Worm (Caenorhabditis elegans) whole organism, L2 larva: ENCODE data around the gene del-2.
A peak's percentile ranks its signal among the peaks of the same experiment; 100 is the strongest.

Experiments used
- C34F6.9 ChIP-seq: fragments of 150-350 bp; optimal IDR thresholded peaks from 2 replicates; lab custom pipeline; 2014; ENCODE audit warnings: missing biosample characterization, missing genetic modification characterization
- R02D3.7 ChIP-seq: fragments of 150-350 bp; optimal IDR thresholded peaks from 2 replicates; lab custom pipeline; 2014; ENCODE audit warnings: missing biosample characterization, missing genetic modification characterization
- Y55F3AM.14 ChIP-seq: fragments of 200-800 bp; sonication (Bioruptor generic); optimal IDR thresholded peaks from 2 replicates; lab custom pipeline; 2018; ENCODE audit warnings: mild to moderate bottlenecking, missing genetic modification characterization, missing compliant biosample characterization
- alr-1 ChIP-seq: fragments of 150-350 bp; optimal IDR thresholded peaks from 2 replicates; lab custom pipeline; 2014; ENCODE audit warnings: missing biosample characterization, missing genetic modification characterization
- ama-1 ChIP-seq: fragments of 150-350 bp; optimal IDR thresholded peaks from 2 replicates; lab custom pipeline; 2018; ENCODE audit warnings: inconsistent platforms
- blmp-1 ChIP-seq: sonication (generic microtip); optimal IDR thresholded peaks from 2 replicates; lab custom pipeline; 2017; ENCODE audit warnings: missing genetic modification characterization, mild to moderate bottlenecking, missing compliant biosample characterization, antibody characterized with exemption, moderate library complexity; ENCODE audit not compliant: insufficient read depth
- ceh-82 ChIP-seq: fragments of 150-350 bp; optimal IDR thresholded peaks from 2 replicates; lab custom pipeline; 2014; ENCODE audit warnings: missing biosample characterization, missing genetic modification characterization
- crh-2 ChIP-seq: sonication (generic microtip); optimal IDR thresholded peaks from 2 replicates; lab custom pipeline; 2017; ENCODE audit warnings: missing biosample characterization, missing genetic modification characterization
- egl-27 ChIP-seq: sonication (generic microtip); optimal IDR thresholded peaks from 3 replicates; lab custom pipeline; 2017; ENCODE audit warnings: missing biosample characterization, missing genetic modification reagents, missing genetic modification characterization
- elt-3 ChIP-seq: sonication (generic microtip); optimal IDR thresholded peaks from 2 replicates; lab custom pipeline; 2017; ENCODE audit warnings: missing biosample characterization, missing genetic modification characterization
- fos-1 ChIP-seq: fragments of 150-350 bp; optimal IDR thresholded peaks from 2 replicates; lab custom pipeline; 2014; ENCODE audit warnings: missing biosample characterization, missing genetic modification characterization
- gmeb-1 ChIP-seq: fragments of 150-350 bp; optimal IDR thresholded peaks from 2 replicates; lab custom pipeline; 2014; ENCODE audit warnings: missing biosample characterization, missing genetic modification characterization
- lin-11 ChIP-seq: fragments of 150-350 bp; sonication (generic microtip); optimal IDR thresholded peaks from 2 replicates; lab custom pipeline; 2014; ENCODE audit warnings: missing biosample characterization, missing genetic modification characterization, inconsistent platforms, mixed read lengths
- lin-13 ChIP-seq: fragments of 150-350 bp; optimal IDR thresholded peaks from 2 replicates; lab custom pipeline; 2014; ENCODE audit warnings: missing biosample characterization, missing genetic modification reagents, missing genetic modification characterization
- lin-39 ChIP-seq: fragments of 150-350 bp; optimal IDR thresholded peaks from 2 replicates; lab custom pipeline; 2014; ENCODE audit warnings: missing biosample characterization, missing genetic modification reagents, missing genetic modification characterization
- mab-5 ChIP-seq: fragments of 150-350 bp; optimal IDR thresholded peaks from 2 replicates; lab custom pipeline; 2014; ENCODE audit warnings: missing biosample characterization, missing genetic modification characterization
- mbf-1 ChIP-seq: sonication (generic microtip); optimal IDR thresholded peaks from 2 replicates; lab custom pipeline; 2017; ENCODE audit warnings: missing biosample characterization, missing genetic modification characterization
- nhr-10 ChIP-seq: sonication (generic microtip); optimal IDR thresholded peaks from 2 replicates; lab custom pipeline; 2017; ENCODE audit warnings: missing biosample characterization, missing genetic modification characterization
- nhr-11 ChIP-seq: fragments of 150-350 bp; optimal IDR thresholded peaks from 2 replicates; lab custom pipeline; 2014; ENCODE audit warnings: missing biosample characterization, missing genetic modification characterization
- nhr-12 ChIP-seq: fragments of 150-350 bp; optimal IDR thresholded peaks from 2 replicates; lab custom pipeline; 2014; ENCODE audit warnings: missing biosample characterization, missing genetic modification characterization
- nhr-129 ChIP-seq: fragments of 150-350 bp; optimal IDR thresholded peaks from 2 replicates; lab custom pipeline; 2014; ENCODE audit warnings: missing biosample characterization, missing genetic modification characterization
- nhr-21 ChIP-seq: fragments of 150-350 bp; optimal IDR thresholded peaks from 2 replicates; lab custom pipeline; 2014; ENCODE audit warnings: missing biosample characterization, missing genetic modification characterization
- nhr-237 ChIP-seq: fragments of 150-350 bp; optimal IDR thresholded peaks from 2 replicates; lab custom pipeline; 2014; ENCODE audit warnings: missing biosample characterization, missing genetic modification characterization
- nhr-6 ChIP-seq: fragments of 150-350 bp; optimal IDR thresholded peaks from 2 replicates; lab custom pipeline; 2014; ENCODE audit warnings: missing biosample characterization, missing genetic modification characterization
- skn-1 ChIP-seq: sonication (generic microtip); optimal IDR thresholded peaks from 2 replicates; lab custom pipeline; 2017; ENCODE audit warnings: missing biosample characterization, missing genetic modification characterization
- sma-3 ChIP-seq: sonication (generic microtip); optimal IDR thresholded peaks from 2 replicates; lab custom pipeline; 2016; ENCODE audit warnings: missing genetic modification reagents, missing genetic modification characterization, missing compliant biosample characterization
- sma-9 ChIP-seq, 2 experiments: fragments of 150-350 bp in 1 of 2; sonication (generic microtip) in 1 of 2; optimal IDR thresholded peaks; 2 replicates each; lab custom pipeline; 2014 to 2016; ENCODE audit warnings: missing genetic modification characterization in 2 of 2, mild to moderate bottlenecking in 1 of 2, missing biosample characterization in 1 of 2, missing compliant biosample characterization in 1 of 2, missing genetic modification reagents in 1 of 2, moderate library complexity in 1 of 2
- unc-39 ChIP-seq: fragments of 150-350 bp; optimal IDR thresholded peaks from 2 replicates; lab custom pipeline; 2014; ENCODE audit warnings: missing biosample characterization, missing genetic modification characterization
- unc-55 ChIP-seq: fragments of 150-350 bp; sonication (generic microtip); optimal IDR thresholded peaks from 3 replicates; lab custom pipeline; 2014; ENCODE audit warnings: missing biosample characterization, missing genetic modification reagents, missing genetic modification characterization
- unc-62 ChIP-seq: fragments of 150-350 bp; optimal IDR thresholded peaks from 2 replicates; lab custom pipeline; 2014; ENCODE audit warnings: missing biosample characterization, missing genetic modification reagents, missing genetic modification characterization
- zag-1 ChIP-seq: fragments of 150-350 bp; optimal IDR thresholded peaks from 2 replicates; lab custom pipeline; 2014; ENCODE audit warnings: missing biosample characterization, missing genetic modification characterization
- ztf-1 ChIP-seq: fragments of 200-800 bp; sonication (Bioruptor generic); conservative IDR thresholded peaks from 2 replicates; pipeline ENCODE4 v1.3.6; 2022; ENCODE audit warnings: missing genetic modification characterization, missing compliant biosample characterization
- ztf-11 ChIP-seq: sonication (generic microtip); optimal IDR thresholded peaks from 2 replicates; lab custom pipeline; 2017; ENCODE audit warnings: missing biosample characterization, missing genetic modification characterization

The del-2 gene

DNA sequence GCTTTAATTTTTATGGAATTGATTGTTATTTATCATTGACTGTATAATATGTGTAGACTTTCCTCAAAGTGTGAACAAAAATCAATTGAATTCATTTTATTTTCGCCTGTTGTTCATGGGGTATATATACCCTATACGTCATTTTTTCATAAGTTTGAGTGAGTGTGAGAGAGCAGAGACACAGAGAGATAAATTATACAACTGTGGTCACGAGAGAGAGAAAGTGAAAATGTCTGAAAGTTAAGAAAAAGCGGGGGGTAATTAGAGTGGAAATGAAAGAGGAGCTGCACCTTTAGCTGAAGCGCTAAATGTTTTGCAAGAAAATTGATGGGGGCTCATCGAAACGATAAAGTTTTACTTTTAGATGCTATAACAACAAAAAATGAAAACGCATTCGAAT lies 16.0 kb downstream of the del-2 start:
- TF ChIP-seq crh-2 = peak; percentile 1
- TF ChIP-seq zag-1 (tag; lab: Kevin White, UChicago) = no peak
- TF ChIP-seq blmp-1 (tag; lab: Kevin White, UChicago) = peak; percentile 69
- TF ChIP-seq sma-9 (GFP tag; optimal IDR thresholded peaks at IDR 0.05; lab: Kevin White, UChicago) = peak; percentile 8
- TF ChIP-seq sma-9 (tag; optimal IDR thresholded peaks at IDR 0.05; lab: Kevin White, UChicago) = no peak
- TF ChIP-seq nhr-21 = no peak
- no peak for TF ChIP-seq alr-1 (tag; lab: Kevin White, UChicago)
- no peak for TF ChIP-seq gmeb-1 (tag; lab: Kevin White, UChicago)
- no peak for TF ChIP-seq nhr-6
- TF ChIP-seq unc-55 (GFP tag; lab: Kevin White, UChicago) = no peak
- peak; percentile 2 for TF ChIP-seq sma-3 (GFP tag; lab: Kevin White, UChicago)
- peak; percentile 18 for TF ChIP-seq fos-1
- TF ChIP-seq nhr-129 (tag; lab: Kevin White, UChicago) = no peak

DNA sequence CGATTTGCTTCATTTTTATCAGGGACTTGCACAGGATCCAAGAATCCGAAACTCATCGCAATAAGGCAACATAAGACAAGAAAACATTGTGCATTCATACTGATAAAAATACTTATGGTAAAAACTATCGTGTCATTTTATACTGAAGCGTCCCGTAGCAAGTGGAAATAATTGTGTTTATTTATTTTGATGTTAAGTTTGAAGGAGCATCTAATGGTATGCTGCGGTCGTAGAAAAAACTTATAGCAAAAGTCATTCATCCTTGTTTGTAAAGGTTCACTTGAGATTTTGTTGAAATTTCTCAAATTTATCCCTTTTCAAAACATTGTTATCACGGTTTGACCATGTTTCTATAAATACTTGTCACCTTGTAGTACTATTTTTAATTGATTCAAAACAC lies 16.8 kb downstream of the del-2 start, which contains the start of gene W09C2.10:
W09C2.10 (minus strand) TSS at position 101 of the 400 bp plus-strand sequence.
- TF ChIP-seq lin-11 (tag; lab: Kevin White, UChicago) (no peak), mbf-1 (tag; lab: Kevin White, UChicago) (no peak), ama-1 (lab: Kevin White, UChicago) (no peak), nhr-237 (tag; lab: Kevin White, UChicago) (no peak), ztf-1 (GFP tag; lab: Robert Waterston, UW) (no peak), mab-5 (tag; lab: Kevin White, UChicago) (no peak), sma-9 (GFP tag; optimal IDR thresholded peaks at IDR 0.05; lab: Kevin White, UChicago) (no peak), sma-9 (tag; optimal IDR thresholded peaks at IDR 0.05; lab: Kevin White, UChicago) (no peak), nhr-11 (tag; lab: Kevin White, UChicago) (no peak), egl-27 (no peak), sma-3 (GFP tag; lab: Kevin White, UChicago) (no peak), elt-3 (tag; lab: Kevin White, UChicago) (no peak)

DNA sequence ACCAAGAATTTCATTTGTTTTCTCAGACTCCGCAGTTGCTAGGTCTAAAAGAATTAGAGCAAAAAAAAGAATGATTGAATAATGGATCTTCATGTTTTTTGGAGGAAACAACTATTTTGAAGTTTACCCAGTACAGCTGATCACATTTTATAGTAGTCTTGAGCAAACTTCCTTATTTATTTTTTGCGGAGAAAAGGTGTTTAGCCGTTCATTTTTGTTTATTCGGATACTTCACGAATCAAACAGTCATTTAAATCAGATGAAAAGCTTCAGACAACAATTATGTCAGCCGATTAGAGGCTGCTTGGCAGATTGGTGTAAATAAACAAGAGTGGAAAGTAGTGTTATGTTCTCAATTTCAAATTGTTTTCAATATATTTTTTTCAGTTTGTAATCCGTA lies 17.6 kb downstream of the del-2 start, which contains the start of gene W09C2.8:
W09C2.8 (minus strand) TSS at position 101 of the 400 bp plus-strand sequence.
- TF ChIP-seq unc-62 (GFP tag; lab: Kevin White, UChicago) (no peak), C34F6.9 (tag; lab: Kevin White, UChicago) (no peak), lin-13 (GFP tag; lab: Kevin White, UChicago) (no peak), nhr-12 (tag; lab: Kevin White, UChicago) (no peak), nhr-11 (tag; lab: Kevin White, UChicago) (no peak), mab-5 (tag; lab: Kevin White, UChicago) (no peak), ztf-11 (tag; lab: Kevin White, UChicago) (no peak), skn-1 (tag; lab: Kevin White, UChicago) (no peak), crh-2 (no peak), ceh-82 (no peak), nhr-10 (no peak), gmeb-1 (tag; lab: Kevin White, UChicago) (no peak), fos-1 (no peak), R02D3.7 (tag; lab: Kevin White, UChicago) (no peak)

DNA sequence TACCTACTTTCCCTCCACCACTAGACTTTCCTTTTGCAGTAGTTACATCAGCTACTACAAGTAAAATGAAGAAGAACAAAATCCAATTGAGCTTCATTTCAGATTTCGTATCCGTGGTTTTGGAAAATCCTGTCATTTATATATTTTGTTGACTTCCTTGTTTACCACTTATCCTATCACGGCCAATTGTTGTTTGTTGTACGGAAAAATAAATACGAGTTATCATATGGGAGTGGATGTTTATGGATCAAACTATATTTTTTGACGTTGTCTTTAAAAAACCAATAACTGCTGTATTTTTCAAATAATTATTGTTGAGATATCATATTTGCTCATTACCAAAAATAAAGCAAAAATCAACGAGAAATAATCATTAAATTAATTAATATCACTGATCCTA lies 18.6 kb downstream of the del-2 start, which contains the start of gene W09C2.9:
W09C2.9 (minus strand) TSS at position 101 of the 400 bp plus-strand sequence.
- no peak for TF ChIP-seq elt-3 (tag; lab: Kevin White, UChicago)
- TF ChIP-seq Y55F3AM.14 (GFP tag; lab: Kevin White, UChicago) = no peak
- TF ChIP-seq lin-39 (tag; lab: Kevin White, UChicago) = no peak
- no peak for TF ChIP-seq lin-11 (tag; lab: Kevin White, UChicago)

DNA sequence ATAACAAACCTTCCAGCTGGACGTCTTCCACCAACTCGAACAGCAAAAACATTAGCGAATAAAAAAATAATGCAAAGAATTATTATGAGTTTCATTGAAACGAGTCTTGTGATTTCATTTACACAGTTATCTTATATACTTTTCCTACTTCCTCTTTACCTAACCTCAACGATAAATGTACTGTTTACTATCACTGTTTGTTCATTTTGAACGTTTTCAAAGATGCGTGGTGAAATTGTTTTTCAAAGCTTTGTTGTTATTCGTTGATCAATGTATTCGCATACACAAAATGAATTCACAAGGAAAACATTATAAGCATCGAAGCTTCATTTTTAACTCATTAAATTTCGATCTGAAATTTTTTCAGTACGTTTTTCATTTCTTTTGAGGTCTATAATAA lies 19.6 kb downstream of the del-2 start, which contains the start of gene W09C2.7:
W09C2.7 (minus strand) TSS at position 101 of the 400 bp plus-strand sequence.
- no peak for TF ChIP-seq blmp-1 (tag; lab: Kevin White, UChicago)
- no peak for TF ChIP-seq unc-39 (tag; lab: Kevin White, UChicago)
- TF ChIP-seq C34F6.9 (tag; lab: Kevin White, UChicago) = no peak
- TF ChIP-seq Y55F3AM.14 (GFP tag; lab: Kevin White, UChicago) = no peak
- TF ChIP-seq lin-13 (GFP tag; lab: Kevin White, UChicago) = no peak
- no peak for TF ChIP-seq skn-1 (tag; lab: Kevin White, UChicago)
- TF ChIP-seq, all 48 proteins: peak for 0
